Worm (Caenorhabditis elegans) whole organism, young adult: ENCODE results near the gene srw-2.

Experiments used
- C06A6.2 ChIP-seq: fragments of 200-800 bp; sonication (Bioruptor generic); conservative IDR thresholded peaks from 2 replicates; pipeline ENCODE4 v1.3.6; 2022; ENCODE audit warnings: missing genetic modification characterization, missing compliant biosample characterization
- F37B4.10 ChIP-seq: fragments of 200-800 bp; sonication (Bioruptor generic); IDR thresholded peaks from 2 replicates; pipeline ENCODE4 v1.3.6; 2022; ENCODE audit warnings: missing genetic modification characterization, missing compliant biosample characterization
- F39B2.1 ChIP-seq: fragments of 200-800 bp; sonication (Bioruptor generic); IDR thresholded peaks from 2 replicates; pipeline ENCODE4 v1.3.6; 2022; ENCODE audit warnings: missing genetic modification reagents, missing genetic modification characterization, missing compliant biosample characterization
- F52B5.7 ChIP-seq: sonication (generic microtip); optimal IDR thresholded peaks from 2 replicates; lab custom pipeline; 2016; ENCODE audit warnings: mild to moderate bottlenecking, missing genetic modification characterization, missing compliant biosample characterization
- K12H6.12 ChIP-seq: fragments of 200-800 bp; sonication (Bioruptor generic); optimal IDR thresholded peaks from 2 replicates; lab custom pipeline; 2018; ENCODE audit warnings: mild to moderate bottlenecking, missing genetic modification characterization, missing compliant biosample characterization
- Y56A3A.18 ChIP-seq: fragments of 200-800 bp; sonication (Bioruptor generic); IDR thresholded peaks from 2 replicates; pipeline ENCODE4 v1.3.6; 2022; ENCODE audit warnings: missing genetic modification reagents, missing genetic modification characterization, missing compliant biosample characterization
- ama-1 ChIP-seq, 3 experiments: fragments of 150-350 bp in 1 of 3; sonication (generic microtip) in 2 of 3; optimal IDR thresholded peaks; 2 replicates each; lab custom pipeline; 2014 to 2018; ENCODE audit warnings: missing biosample characterization in 2 of 3, missing genetic modification characterization in 2 of 3, missing genetic modification reagents in 2 of 3
- aptf-2 ChIP-seq: fragments of 200-800 bp; sonication (Bioruptor generic); conservative IDR thresholded peaks from 2 replicates; pipeline ENCODE4 v1.3.6; 2022; ENCODE audit warnings: missing genetic modification reagents, missing genetic modification characterization, missing compliant biosample characterization
- atf-7 ChIP-seq: sonication (generic microtip); optimal IDR thresholded peaks from 2 replicates; lab custom pipeline; 2017; ENCODE audit warnings: mild to moderate bottlenecking, missing genetic modification characterization, missing compliant biosample characterization
- cebp-2 ChIP-seq: fragments of 200-800 bp; sonication (Bioruptor generic); IDR thresholded peaks from 2 replicates; pipeline ENCODE4 v1.3.6; 2022; ENCODE audit warnings: missing genetic modification characterization, missing compliant biosample characterization
- ceh-27 ChIP-seq: fragments of 200-800 bp; sonication (Bioruptor generic); optimal IDR thresholded peaks from 2 replicates; lab custom pipeline; 2018; ENCODE audit warnings: mild to moderate bottlenecking, missing genetic modification characterization, moderate library complexity, missing compliant biosample characterization
- ceh-58 ChIP-seq: fragments of 200-800 bp; sonication (Bioruptor generic); IDR thresholded peaks from 2 replicates; pipeline ENCODE4 v1.3.6; 2022; ENCODE audit warnings: missing genetic modification characterization, missing compliant biosample characterization
- chd-7 ChIP-seq: sonication (generic microtip); optimal IDR thresholded peaks from 2 replicates; lab custom pipeline; 2016; ENCODE audit warnings: mild to moderate bottlenecking, missing genetic modification characterization, moderate library complexity, missing compliant biosample characterization
- die-1 ChIP-seq: sonication (generic microtip); optimal IDR thresholded peaks from 2 replicates; lab custom pipeline; 2016; ENCODE audit warnings: missing genotype, mild to moderate bottlenecking, missing genetic modification characterization, missing compliant biosample characterization
- fkh-3 ChIP-seq: sonication (generic microtip); optimal IDR thresholded peaks from 2 replicates; lab custom pipeline; 2016; ENCODE audit warnings: mild to moderate bottlenecking, missing genetic modification characterization, missing compliant biosample characterization
- gei-17 ChIP-seq: fragments of 200-800 bp; sonication (Bioruptor generic); optimal IDR thresholded peaks from 2 replicates; lab custom pipeline; 2018; ENCODE audit warnings: mild to moderate bottlenecking, missing genetic modification characterization, missing compliant biosample characterization
- him-1 ChIP-seq: sonication (generic microtip); optimal IDR thresholded peaks from 2 replicates; lab custom pipeline; 2016; ENCODE audit warnings: missing genotype, missing genetic modification reagents, missing genetic modification characterization, missing compliant biosample characterization
- hlh-26 ChIP-seq: fragments of 200-800 bp; sonication (Bioruptor generic); conservative IDR thresholded peaks from 2 replicates; pipeline ENCODE4 v1.3.6; 2022; ENCODE audit warnings: missing genetic modification reagents, missing genetic modification characterization, missing compliant biosample characterization
- madf-3 ChIP-seq: fragments of 200-800 bp; sonication (Bioruptor generic); IDR thresholded peaks from 2 replicates; pipeline ENCODE4 v1.3.6; 2022; ENCODE audit warnings: missing genetic modification reagents, missing genetic modification characterization, missing compliant biosample characterization
- mes-4 ChIP-seq: sonication (generic microtip); optimal IDR thresholded peaks from 2 replicates; lab custom pipeline; 2016; ENCODE audit warnings: missing genotype, missing genetic modification characterization, missing compliant biosample characterization
- nhr-120 ChIP-seq: fragments of 200-800 bp; sonication (Bioruptor generic); IDR thresholded peaks from 2 replicates; pipeline ENCODE4 v1.3.6; 2022; ENCODE audit warnings: missing genetic modification characterization, missing compliant biosample characterization
- nhr-27 ChIP-seq: fragments of 200-800 bp; sonication (Bioruptor generic); optimal IDR thresholded peaks from 2 replicates; lab custom pipeline; 2018; ENCODE audit warnings: mild to moderate bottlenecking, missing genetic modification characterization, moderate library complexity, missing compliant biosample characterization
- nhr-80 ChIP-seq: sonication (generic microtip); optimal IDR thresholded peaks from 2 replicates; lab custom pipeline; 2016; ENCODE audit warnings: missing genetic modification characterization, missing compliant biosample characterization
- rec-8 ChIP-seq, 2 experiments: sonication (generic microtip); optimal IDR thresholded peaks; 2 replicates each; lab custom pipeline; 2016; ENCODE audit warnings: mild to moderate bottlenecking in 2 of 2, missing genetic modification characterization in 2 of 2, missing genetic modification reagents in 2 of 2, missing genotype in 2 of 2, missing biosample characterization in 1 of 2, missing compliant biosample characterization in 1 of 2, moderate library complexity in 1 of 2
- rpc-1 ChIP-seq, 2 experiments: fragments of 150-350 bp in 1 of 2; sonication (generic microtip) in 1 of 2; optimal IDR thresholded peaks; 2 replicates each; lab custom pipeline; 2014 to 2018; ENCODE audit warnings: missing biosample characterization in 1 of 2, missing genetic modification characterization in 1 of 2, missing genetic modification reagents in 1 of 2, missing genotype in 1 of 2
- snpc-1.3 ChIP-seq: sonication (generic microtip); optimal IDR thresholded peaks from 2 replicates; lab custom pipeline; 2017; ENCODE audit warnings: missing genetic modification characterization, mild to moderate bottlenecking, missing compliant biosample characterization, antibody characterized with exemption, moderate library complexity, missing genotype, missing genetic modification reagents; ENCODE audit not compliant: insufficient read depth
- tlf-1 ChIP-seq: fragments of 200-800 bp; sonication (Bioruptor generic); optimal IDR thresholded peaks from 2 replicates; lab custom pipeline; 2018; ENCODE audit warnings: mild to moderate bottlenecking, missing genetic modification characterization, missing compliant biosample characterization
- ztf-18 ChIP-seq: sonication (generic microtip); optimal IDR thresholded peaks from 2 replicates; lab custom pipeline; 2016; ENCODE audit warnings: missing genotype, mild to moderate bottlenecking, missing genetic modification characterization, missing compliant biosample characterization
- ztf-28 ChIP-seq: fragments of 200-800 bp; sonication (Bioruptor generic); IDR thresholded peaks from 2 replicates; pipeline ENCODE4 v1.3.6; 2022; ENCODE audit warnings: missing genetic modification reagents, missing genetic modification characterization, missing compliant biosample characterization

The srw-2 gene

ce11 chrV:2871754-2872504 is 41.3 kb downstream of the srw-2 start (continued):
- TF ChIP-seq rec-8 (tag; optimal IDR thresholded peaks at IDR 0.05; lab: Kevin White, UChicago): no peak
- no peak for TF ChIP-seq snpc-1.3
- no peak for TF ChIP-seq nhr-120 (GFP tag; lab: Robert Waterston, UW)
- TF ChIP-seq nhr-27 (tag; lab: Kevin White, UChicago): no peak
- no peak for TF ChIP-seq F39B2.1
- no peak for TF ChIP-seq C06A6.2 (GFP tag; lab: Robert Waterston, UW)
- no peak for TF ChIP-seq ama-1 (optimal IDR thresholded peaks at IDR 0.05; lab: Kevin White, UChicago)
- no peak for TF ChIP-seq ama-1 (GFP tag; optimal IDR thresholded peaks at IDR 0.05; lab: Kevin White, UChicago)
- TF ChIP-seq cebp-2 (GFP tag; lab: Robert Waterston, UW): no peak
- TF ChIP-seq ceh-27 (GFP tag; lab: Kevin White, UChicago): no peak
- TF ChIP-seq nhr-80 (tag; lab: Kevin White, UChicago): peak; percentile 69
- TF ChIP-seq him-1: no peak
- TF ChIP-seq ztf-28 (GFP tag; lab: Robert Waterston, UW): no peak
- no peak for TF ChIP-seq ztf-18
- TF ChIP-seq mes-4: no peak
- TF ChIP-seq fkh-3 (tag; lab: Kevin White, UChicago): no peak
- TF ChIP-seq, all 124 proteins: peak for 16

ce11 chrV:2872947-2873346 is 42.3 kb downstream of the srw-2 start:
- TF ChIP-seq ama-1 (optimal IDR thresholded peaks at IDR 0.05; lab: Kevin White, UChicago) (no peak), ama-1 (GFP tag; optimal IDR thresholded peaks at IDR 0.05; lab: Kevin White, UChicago) (no peak), F37B4.10 (GFP tag; lab: Robert Waterston, UW) (peak; percentile 98), tlf-1 (no peak), madf-3 (GFP tag; lab: Robert Waterston, UW) (0 out of 2 replicates have a peak, but pooled peaks have one; percentile 20), ztf-18 (no peak), chd-7 (tag; lab: Kevin White, UChicago) (no peak)
- TF ChIP-seq, all 124 proteins: peak for 2

ce11 chrV:2875422-2875821 is 44.7 kb downstream of the srw-2 start, which contains the start of gene folt-2:
TSS of gene folt-2 (minus strand) at chrV:2875600.
- TF ChIP-seq ceh-58 (GFP tag; lab: Robert Waterston, UW) (no peak), atf-7 (peak; percentile 5), nhr-80 (tag; lab: Kevin White, UChicago) (peak; percentile 76)

ce11 chrV:2876188-2876831 is 45.6 kb downstream of the srw-2 start:
- TF ChIP-seq F37B4.10 (GFP tag; lab: Robert Waterston, UW) (peak; percentile 95; the same call in 1 of the 2 replicates), F52B5.7 (tag; lab: Kevin White, UChicago) (peak; percentile 0), hlh-26 (GFP tag; lab: Robert Waterston, UW) (no peak)
- TF ChIP-seq, all 124 proteins: peak for 2

ce11 chrV:2877509-2877908 is 46.8 kb downstream of the srw-2 start, which contains the start of gene F37B4.10:
TSS of gene F37B4.10 (minus strand) at chrV:2877609.
- TF ChIP-seq K12H6.12 (tag; lab: Kevin White, UChicago): no peak
- no peak for TF ChIP-seq Y56A3A.18 (GFP tag; lab: Robert Waterston, UW)
- no peak for TF ChIP-seq aptf-2
- TF ChIP-seq ztf-28 (GFP tag; lab: Robert Waterston, UW): no peak
- no peak for TF ChIP-seq die-1 (tag; lab: Kevin White, UChicago)
- no peak for TF ChIP-seq rpc-1 (optimal IDR thresholded peaks at IDR 0.05; lab: Kevin White, UChicago)
- no peak for TF ChIP-seq rpc-1 (tag; optimal IDR thresholded peaks at IDR 0.05; lab: Kevin White, UChicago)
- TF ChIP-seq nhr-27 (tag; lab: Kevin White, UChicago): no peak
- no peak for TF ChIP-seq him-1
- no peak for TF ChIP-seq snpc-1.3
- TF ChIP-seq gei-17: no peak
